Worm (Caenorhabditis elegans): ENCODE data around the gene nhr-52.

nhr-52 gene

ce11 chrV:15698099-15698498 lies 20.8 kb downstream of the nhr-52 start, which contains the start of gene srx-29:
srx-29 (minus strand) TSS chrV:15698199.
- TF ChIP-seq sox-2 (GFP tag; IDR thresholded peaks at IDR 0.05), result no peak
- no peak for TF ChIP-seq ceh-18 (tag; optimal IDR thresholded peaks at IDR 0.05)
- TF ChIP-seq tbx-2 (tag; optimal IDR thresholded peaks at IDR 0.05), result no peak
- TF ChIP-seq dmd-4 (tag; optimal IDR thresholded peaks at IDR 0.05; ENCODE audit: borderline replicate concordance), result no peak
- no peak for TF ChIP-seq ama-1 (optimal IDR thresholded peaks at IDR 0.05)
- no peak for TF ChIP-seq Y22D7AL.16 (tag; optimal IDR thresholded peaks at IDR 0.05)
- no peak for TF ChIP-seq hlh-30 (tag; optimal IDR thresholded peaks at IDR 0.05; ENCODE audit: insufficient read depth)
- no peak for TF ChIP-seq sdc-2 (tag; optimal IDR thresholded peaks at IDR 0.05)
- TF ChIP-seq mec-3 (tag; optimal IDR thresholded peaks at IDR 0.05; ENCODE audit: borderline replicate concordance), result no peak
- no peak for TF ChIP-seq nfya-1 (tag; optimal IDR thresholded peaks at IDR 0.05)
- TF ChIP-seq zip-5 (tag; optimal IDR thresholded peaks at IDR 0.05), result no peak
- TF ChIP-seq odd-2 (tag; optimal IDR thresholded peaks at IDR 0.05), result no peak
- no peak for TF ChIP-seq ceh-6 (GFP tag; optimal IDR thresholded peaks at IDR 0.05)
- TF ChIP-seq pqm-1 (tag; optimal IDR thresholded peaks at IDR 0.05), result no peak
- no peak for TF ChIP-seq nhr-11 (tag; optimal IDR thresholded peaks at IDR 0.05)

ce11 chrV:15699799-15700198 lies 22.5 kb downstream of the nhr-52 start, which contains the start of gene nhr-199:
nhr-199 (minus strand) TSS chrV:15699899.
- no peak for TF ChIP-seq ceh-30 (tag; optimal IDR thresholded peaks at IDR 0.05)
- no peak for TF ChIP-seq hlh-30 (tag; optimal IDR thresholded peaks at IDR 0.05; ENCODE audit: insufficient read depth)
- TF ChIP-seq ref-2 (tag; optimal IDR thresholded peaks at IDR 0.05), result no peak
- TF ChIP-seq ceh-24 (tag; optimal IDR thresholded peaks at IDR 0.05), result no peak
- no peak for TF ChIP-seq ceh-22 (tag; optimal IDR thresholded peaks at IDR 0.05)
- no peak for TF ChIP-seq mec-3 (tag; optimal IDR thresholded peaks at IDR 0.05; ENCODE audit: borderline replicate concordance)
- TF ChIP-seq rnt-1 (tag; optimal IDR thresholded peaks at IDR 0.05), result no peak
- no peak for TF ChIP-seq hlh-15 (tag; optimal IDR thresholded peaks at IDR 0.05)

ce11 chrV:15702263-15702662 lies 24.9 kb downstream of the nhr-52 start, which contains the start of gene nhr-53:
nhr-53 (minus strand) TSS chrV:15702363.
- TF ChIP-seq ceh-31 (tag; optimal IDR thresholded peaks at IDR 0.05) (no peak), ama-1 (optimal IDR thresholded peaks at IDR 0.05) (no peak)

ce11 chrV:15704745-15705144 lies 27.4 kb downstream of the nhr-52 start, which contains the start of gene twk-34:
twk-34 (plus strand) TSS chrV:15704960.
- no peak for TF ChIP-seq mec-3 (tag; optimal IDR thresholded peaks at IDR 0.05; ENCODE audit: borderline replicate concordance)
- no peak for TF ChIP-seq ztf-16 (tag; optimal IDR thresholded peaks at IDR 0.05)
- TF ChIP-seq lim-6 (tag; optimal IDR thresholded peaks at IDR 0.05), result no peak
- no peak for TF ChIP-seq zip-5 (tag; optimal IDR thresholded peaks at IDR 0.05)
- no peak for TF ChIP-seq che-1 (tag; optimal IDR thresholded peaks at IDR 0.05)
- TF ChIP-seq hlh-6 (tag; optimal IDR thresholded peaks at IDR 0.05), result no peak
- TF ChIP-seq C38D4.7 (GFP tag; optimal IDR thresholded peaks at IDR 0.05), result no peak
- no peak for TF ChIP-seq K09A11.1 (tag; optimal IDR thresholded peaks at IDR 0.05; ENCODE audit: insufficient read depth)
- no peak for TF ChIP-seq dve-1 (tag; optimal IDR thresholded peaks at IDR 0.05)
- TF ChIP-seq ceh-19 (GFP tag; optimal IDR thresholded peaks at IDR 0.05), result no peak
- no peak for TF ChIP-seq unc-3 (GFP tag; conservative IDR thresholded peaks at IDR 0.05)
- TF ChIP-seq unc-3 (tag; optimal IDR thresholded peaks at IDR 0.05), result no peak
- TF ChIP-seq ceh-6 (GFP tag; optimal IDR thresholded peaks at IDR 0.05), result no peak
- TF ChIP-seq fkh-10 (GFP tag; optimal IDR thresholded peaks at IDR 0.05), result no peak
- no peak for TF ChIP-seq ahr-1 (tag; optimal IDR thresholded peaks at IDR 0.05)
- TF ChIP-seq pqm-1 (tag; optimal IDR thresholded peaks at IDR 0.05), result no peak
- no peak for TF ChIP-seq pat-9 (tag; optimal IDR thresholded peaks at IDR 0.05)
- TF ChIP-seq Y22D7AL.16 (tag; optimal IDR thresholded peaks at IDR 0.05), result no peak
- TF ChIP-seq gmeb-2 (tag; optimal IDR thresholded peaks at IDR 0.05), result no peak
- TF ChIP-seq nhr-11 (tag; optimal IDR thresholded peaks at IDR 0.05), result no peak

Data from whole organism, late embryonic.